Fruit fly (Drosophila melanogaster): ENCODE data around the gene loco.

Gene loco

DNA sequence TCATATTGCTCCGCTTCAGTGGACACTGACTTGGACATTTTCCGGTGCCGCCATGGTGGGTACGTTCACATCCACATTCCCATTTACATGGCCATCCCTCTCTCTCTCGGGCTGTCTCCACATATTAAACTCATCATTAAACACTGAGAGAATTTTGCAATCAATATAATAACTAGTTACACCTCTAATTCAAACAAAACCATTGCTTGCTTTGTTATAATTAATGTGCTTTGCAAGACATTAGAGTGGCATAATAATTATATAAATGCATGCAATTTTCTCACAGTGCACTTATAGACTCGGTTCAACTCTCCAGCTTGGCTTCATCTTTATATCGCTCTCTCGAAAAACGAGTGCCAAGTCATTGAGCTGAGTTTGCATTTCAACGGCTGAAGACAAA, 14.4 kb downstream of the loco start (continued):
- TF ChIP-seq CG11398 (GFP tag; optimal IDR thresholded peaks at IDR 0.05) (peak; percentile 17), mirr (GFP tag; optimal IDR thresholded peaks at IDR 0.05) (no peak), CG9437 (GFP tag; optimal IDR thresholded peaks at IDR 0.05) (peak; percentile 28), so (GFP tag; IDR thresholded peaks at IDR 0.05) (peak; percentile 77; the same call in 2 of the 3 replicates), sqz (GFP tag; optimal IDR thresholded peaks at IDR 0.05) (peak; percentile 18), CoRest (tag; optimal IDR thresholded peaks at IDR 0.05) (peak; percentile 55), NFAT (GFP tag; IDR thresholded peaks at IDR 0.05) (0 out of 2 replicates have a peak, but pooled peaks have one; percentile 18), pita (GFP tag; optimal IDR thresholded peaks at IDR 0.05) (no peak), CG31365 (tag; optimal IDR thresholded peaks at IDR 0.05) (no peak), sc (optimal IDR thresholded peaks at IDR 0.05) (no peak), sc (GFP tag; optimal IDR thresholded peaks at IDR 0.05) (peak; percentile 35), CG10147 (GFP tag; optimal IDR thresholded peaks at IDR 0.05) (no peak), ranshi (GFP tag; IDR thresholded peaks at IDR 0.05) (peak; percentile 67), CG1602 (GFP tag; optimal IDR thresholded peaks at IDR 0.05) (peak; percentile 30), gro (GFP tag; optimal IDR thresholded peaks at IDR 0.05) (no peak), CG18262 (tag; optimal IDR thresholded peaks at IDR 0.05) (peak; percentile 63), CG8089 (GFP tag; optimal IDR thresholded peaks at IDR 0.05) (peak; percentile 44), zfh1 (GFP tag; IDR thresholded peaks at IDR 0.05) (peak; percentile 79), CG33213 (GFP tag; optimal IDR thresholded peaks at IDR 0.05) (peak; percentile 56), zen (tag; optimal IDR thresholded peaks at IDR 0.05) (peak; percentile 46), CG15601 (tag; optimal IDR thresholded peaks at IDR 0.05) (peak; percentile 2), CG8765 (GFP tag; IDR thresholded peaks at IDR 0.05) (no peak), CG14667 (GFP tag; IDR thresholded peaks at IDR 0.05) (peak; percentile 53; the same call in 1 of the 2 replicates), Atf-2 (GFP tag; optimal IDR thresholded peaks at IDR 0.05) (peak; percentile 26), toy (GFP tag; IDR thresholded peaks at IDR 0.05) (no peak), fd96Cb (tag; optimal IDR thresholded peaks at IDR 0.05) (peak; percentile 69), p53 (GFP tag; optimal IDR thresholded peaks at IDR 0.05) (peak; percentile 14), nerfin-1 (tag; optimal IDR thresholded peaks at IDR 0.05) (peak; percentile 11), Oli (tag; optimal IDR thresholded peaks at IDR 0.05) (peak; percentile 63), CG10267 (tag; optimal IDR thresholded peaks at IDR 0.05) (peak; percentile 53), cato (GFP tag; optimal IDR thresholded peaks at IDR 0.05; ENCODE audit: borderline replicate concordance) (no peak), CG10462 (GFP tag; optimal IDR thresholded peaks at IDR 0.05) (no peak), CG14050 (GFP tag; IDR thresholded peaks at IDR 0.05) (peak; percentile 29; the same call in 1 of the 3 replicates), CG6254 (GFP tag; optimal IDR thresholded peaks at IDR 0.05) (peak; percentile 26), run (tag; optimal IDR thresholded peaks at IDR 0.05) (peak; percentile 17), slou (GFP tag; optimal IDR thresholded peaks at IDR 0.05) (no peak), ttk (GFP tag; IDR thresholded peaks at IDR 0.05) (peak; percentile 71), CG2875 (GFP tag; optimal IDR thresholded peaks at IDR 0.05) (peak; percentile 54), fd64A (GFP tag; optimal IDR thresholded peaks at IDR 0.05) (no peak), disco-r (GFP tag; optimal IDR thresholded peaks at IDR 0.05) (peak; percentile 20), Xbp1 (GFP tag; optimal IDR thresholded peaks at IDR 0.05) (peak; percentile 65), phol (tag; optimal IDR thresholded peaks at IDR 0.05) (peak; percentile 62), lbe (GFP tag; optimal IDR thresholded peaks at IDR 0.05) (no peak), CG14014 (GFP tag; IDR thresholded peaks at IDR 0.05) (peak; percentile 74), Deaf1 (tag; optimal IDR thresholded peaks at IDR 0.05) (no peak), CG8388 (GFP tag; optimal IDR thresholded peaks at IDR 0.05) (peak; percentile 68), ems (GFP tag; optimal IDR thresholded peaks at IDR 0.05) (peak; percentile 52), CG11695 (GFP tag; IDR thresholded peaks at IDR 0.05) (0 out of 3 replicates have a peak, but pooled peaks have one; percentile 34), CG4282 (GFP tag; optimal IDR thresholded peaks at IDR 0.05) (no peak), dan (GFP tag; IDR thresholded peaks at IDR 0.05) (no peak), Pdp1 (GFP tag; optimal IDR thresholded peaks at IDR 0.05) (peak; percentile 66 to 70)
